Worm (Caenorhabditis elegans) whole organism, young adult: ENCODE results near the gene clik-2.

Experiments used
- B0336.3 ChIP-seq: fragments of 200-800 bp; sonication (Bioruptor generic); IDR thresholded peaks from 2 replicates; pipeline ENCODE4 v1.3.6; 2022; ENCODE audit warnings: missing genetic modification characterization, missing compliant biosample characterization
- F49E8.2 ChIP-seq: sonication (generic microtip); optimal IDR thresholded peaks from 3 replicates; lab custom pipeline; 2017; ENCODE audit warnings: missing genetic modification characterization, mild to moderate bottlenecking, missing compliant biosample characterization, antibody characterized with exemption, moderate library complexity; ENCODE audit not compliant: insufficient read depth
- ama-1 ChIP-seq, 3 experiments: fragments of 150-350 bp in 1 of 3; sonication (generic microtip) in 2 of 3; optimal IDR thresholded peaks; 2 replicates each; lab custom pipeline; 2014 to 2018; ENCODE audit warnings: missing biosample characterization in 2 of 3, missing genetic modification characterization in 2 of 3, missing genetic modification reagents in 2 of 3
- dox-1 ChIP-seq: fragments of 200-800 bp; sonication (Bioruptor generic); IDR thresholded peaks from 2 replicates; pipeline ENCODE4 v1.3.6; 2022; ENCODE audit warnings: missing genetic modification reagents, missing genetic modification characterization, missing compliant biosample characterization
- gei-17 ChIP-seq: fragments of 200-800 bp; sonication (Bioruptor generic); optimal IDR thresholded peaks from 2 replicates; lab custom pipeline; 2018; ENCODE audit warnings: mild to moderate bottlenecking, missing genetic modification characterization, missing compliant biosample characterization
- lin-40 ChIP-seq: sonication (generic microtip); optimal IDR thresholded peaks from 2 replicates; lab custom pipeline; 2016; ENCODE audit warnings: missing genetic modification characterization, mild to moderate bottlenecking, missing compliant biosample characterization, missing genotype, missing genetic modification reagents
- lsy-27 ChIP-seq: sonication (generic microtip); optimal IDR thresholded peaks from 2 replicates; lab custom pipeline; 2017; ENCODE audit warnings: missing genetic modification characterization, mild to moderate bottlenecking, missing compliant biosample characterization, antibody characterized with exemption, missing genotype, borderline replicate concordance; ENCODE audit not compliant: insufficient read depth
- rec-8 ChIP-seq, 2 experiments: sonication (generic microtip); optimal IDR thresholded peaks; 2 replicates each; lab custom pipeline; 2016; ENCODE audit warnings: mild to moderate bottlenecking in 2 of 2, missing genetic modification characterization in 2 of 2, missing genetic modification reagents in 2 of 2, missing genotype in 2 of 2, missing biosample characterization in 1 of 2, missing compliant biosample characterization in 1 of 2, moderate library complexity in 1 of 2
- sptf-2 ChIP-seq: fragments of 200-800 bp; sonication (Bioruptor generic); optimal IDR thresholded peaks from 2 replicates; lab custom pipeline; 2018; ENCODE audit warnings: mild to moderate bottlenecking, missing genetic modification characterization, missing compliant biosample characterization
- unc-62 ChIP-seq: fragments of 150-350 bp; optimal IDR thresholded peaks from 2 replicates; lab custom pipeline; 2014; ENCODE audit warnings: missing biosample characterization, missing genetic modification reagents, missing genetic modification characterization
- zim-3 ChIP-seq: sonication (generic microtip); optimal IDR thresholded peaks from 2 replicates; lab custom pipeline; 2017; ENCODE audit warnings: mild to moderate bottlenecking, missing genetic modification characterization, moderate library complexity, missing compliant biosample characterization
- ztf-28 ChIP-seq: fragments of 200-800 bp; sonication (Bioruptor generic); IDR thresholded peaks from 2 replicates; pipeline ENCODE4 v1.3.6; 2022; ENCODE audit warnings: missing genetic modification reagents, missing genetic modification characterization, missing compliant biosample characterization

DNA sequence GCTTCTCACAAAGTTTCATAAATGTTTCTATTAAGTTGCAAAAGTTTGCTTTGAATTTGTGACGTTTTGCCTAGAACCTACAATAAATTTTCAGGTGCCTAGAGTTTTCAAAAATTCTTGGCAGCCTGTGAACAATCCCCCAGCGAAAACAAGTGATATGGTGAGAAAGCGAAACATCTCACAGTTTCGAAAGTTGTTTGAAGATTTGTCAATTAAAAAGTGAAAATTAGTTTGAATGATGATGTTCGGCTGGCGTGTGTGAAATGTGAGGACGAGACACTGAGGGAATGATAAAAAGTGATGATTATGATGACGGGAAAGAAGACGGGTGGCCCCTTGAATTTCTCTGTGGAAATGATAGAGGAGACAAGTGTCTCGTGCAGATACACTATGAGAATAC, 50.2 kb downstream of the clik-2 start:
- TF ChIP-seq unc-62 (GFP tag; lab: Kevin White, UChicago) (no peak), B0336.3 (GFP tag; lab: Robert Waterston, UW) (no peak), ztf-28 (GFP tag; lab: Robert Waterston, UW) (no peak), gei-17 (GFP tag; lab: Kevin White, UChicago) (no peak), sptf-2 (GFP tag; lab: Kevin White, UChicago) (no peak), lsy-27 (tag; lab: Kevin White, UChicago) (no peak), rec-8 (tag; optimal IDR thresholded peaks at IDR 0.05; lab: Kevin White, UChicago) (no peak), zim-3 (tag; lab: Kevin White, UChicago) (no peak), ama-1 (optimal IDR thresholded peaks at IDR 0.05; lab: Kevin White, UChicago) (no peak), ama-1 (GFP tag; optimal IDR thresholded peaks at IDR 0.05; lab: Kevin White, UChicago) (no peak), dox-1 (GFP tag; lab: Robert Waterston, UW) (no peak), lin-40 (tag; lab: Kevin White, UChicago) (no peak), F49E8.2 (tag; lab: Kevin White, UChicago) (no peak)
